Worm (Caenorhabditis elegans): ENCODE measurements around the gene eef-1A.1.
A peak's percentile ranks its signal among the peaks of the same experiment; 100 is the strongest.

eef-1A.1 gene

DNA sequence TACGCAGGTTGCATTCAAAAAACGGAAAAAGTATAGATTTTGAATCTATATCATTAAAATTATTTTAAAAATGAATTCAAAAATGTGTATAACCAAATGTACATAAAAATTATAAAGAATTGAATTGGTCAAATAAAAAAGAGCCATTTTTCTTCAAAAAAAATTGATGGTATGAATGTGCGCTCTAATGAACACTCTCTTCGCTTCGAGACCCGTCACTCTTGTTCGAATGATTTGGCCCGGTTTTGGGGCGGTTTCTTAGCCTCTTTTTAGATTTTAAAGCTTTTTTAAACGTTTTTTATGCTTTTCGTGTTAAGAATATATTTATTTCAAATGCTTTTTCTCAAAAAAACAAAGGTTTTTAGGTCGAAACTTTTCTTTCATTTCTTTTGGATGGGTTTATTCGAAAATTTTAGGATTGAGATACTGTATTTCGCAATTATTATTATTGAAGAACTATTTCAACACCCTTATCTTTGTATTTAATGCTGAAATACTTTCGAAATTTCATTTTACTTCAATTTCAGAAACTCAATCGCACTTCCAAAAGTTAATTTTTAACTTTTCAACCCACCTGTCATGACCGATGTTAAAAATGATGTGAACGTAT is 41.8 kb downstream of the eef-1A.1 start, which contains the start of gene inf-1 (continued):
- TF ChIP-seq dmd-4 (tag; optimal IDR thresholded peaks at IDR 0.05) = no peak
- TF ChIP-seq nhr-11 (tag; optimal IDR thresholded peaks at IDR 0.05) = no peak
- no peak for TF ChIP-seq nhr-12 (tag; optimal IDR thresholded peaks at IDR 0.05)
- TF ChIP-seq fos-1 (tag; optimal IDR thresholded peaks at IDR 0.05) = peak; percentile 24

DNA sequence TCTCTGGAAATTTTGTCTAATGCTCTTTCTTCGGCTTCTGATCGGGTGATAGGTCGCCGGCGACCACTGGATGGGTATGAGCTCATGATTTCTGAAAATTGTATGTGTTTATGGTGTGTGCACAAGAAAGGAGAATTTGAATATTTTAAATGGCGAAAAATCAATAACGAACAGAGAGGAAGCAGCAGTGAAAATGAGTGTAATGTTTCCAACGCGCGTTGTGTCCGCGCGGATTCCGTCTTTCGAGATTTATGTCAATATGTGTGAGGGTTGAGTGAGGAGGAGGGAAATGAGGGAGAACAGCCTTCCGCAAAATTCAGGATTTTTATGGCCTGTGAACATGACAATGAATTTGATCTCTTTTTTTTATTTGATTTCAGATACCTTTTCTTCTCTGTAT is 42.8 kb downstream of the eef-1A.1 start, which contains the start of gene flap-1:
flap-1 (minus strand) TSS at position 101 of the 400 bp plus-strand sequence.
- TF ChIP-seq nhr-77 (tag; optimal IDR thresholded peaks at IDR 0.05) = no peak
- TF ChIP-seq ceh-82 (tag; optimal IDR thresholded peaks at IDR 0.05) = no peak
- TF ChIP-seq alr-1 (tag; optimal IDR thresholded peaks at IDR 0.05) = no peak
- no peak for TF ChIP-seq skn-1 (tag; optimal IDR thresholded peaks at IDR 0.05)
- no peak for TF ChIP-seq nhr-129 (tag; optimal IDR thresholded peaks at IDR 0.05)
- no peak for TF ChIP-seq sma-9 (GFP tag; optimal IDR thresholded peaks at IDR 0.05)
- TF ChIP-seq sma-9 (tag; optimal IDR thresholded peaks at IDR 0.05) = no peak
- TF ChIP-seq nhr-237 (tag; optimal IDR thresholded peaks at IDR 0.05) = no peak
- TF ChIP-seq gmeb-1 (tag; optimal IDR thresholded peaks at IDR 0.05) = no peak
- TF ChIP-seq elt-1 (tag; optimal IDR thresholded peaks at IDR 0.05) = no peak
- TF ChIP-seq nhr-11 (tag; optimal IDR thresholded peaks at IDR 0.05) = no peak
- TF ChIP-seq ceh-16 (tag; optimal IDR thresholded peaks at IDR 0.05) = no peak
- TF ChIP-seq aly-2 (tag; optimal IDR thresholded peaks at IDR 0.05) = no peak
- no peak for TF ChIP-seq R02D3.7 (tag; optimal IDR thresholded peaks at IDR 0.05)
- TF ChIP-seq unc-62 (GFP tag; optimal IDR thresholded peaks at IDR 0.05) = no peak
- TF ChIP-seq zag-1 (tag; optimal IDR thresholded peaks at IDR 0.05) = no peak
- no peak for TF ChIP-seq lin-11 (tag; optimal IDR thresholded peaks at IDR 0.05)
